Worm (Caenorhabditis elegans): ENCODE data around the gene C08F8.3.

DNA sequence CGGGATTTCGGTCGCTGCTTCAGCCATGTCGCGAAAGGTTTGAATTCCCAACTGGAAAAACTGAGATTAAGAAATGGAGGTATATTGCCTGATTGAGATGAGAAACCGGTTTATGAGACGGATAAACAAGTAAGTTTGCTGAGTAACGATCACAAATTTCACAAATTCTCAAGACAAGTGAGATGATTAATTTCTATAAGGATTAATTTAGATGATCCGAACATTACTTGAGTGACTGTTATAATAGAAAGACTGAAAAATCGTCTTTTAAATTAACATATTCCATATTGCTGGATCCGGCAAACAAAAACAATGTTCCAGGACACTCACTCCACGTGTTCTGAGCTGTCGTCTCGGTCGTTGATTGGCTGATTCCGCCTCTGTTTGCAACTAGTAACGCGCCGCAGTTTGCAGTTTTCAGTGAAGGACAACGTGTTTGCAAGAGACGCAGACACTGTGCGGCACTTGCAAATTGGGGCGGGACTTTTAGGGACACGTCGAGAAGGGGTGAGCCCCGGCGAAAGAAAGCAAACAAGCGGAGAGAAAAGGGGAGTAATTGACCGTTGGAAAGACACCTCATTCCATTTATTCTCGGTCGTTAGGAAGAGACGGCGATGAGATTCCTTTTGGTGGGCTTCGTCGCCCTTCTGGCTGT, 35.9 kb upstream of the C08F8.3 start, which contains the start of the genes imp-2 and enpl-1:
- TF ChIP-seq zag-1 (tag; optimal IDR thresholded peaks at IDR 0.05) (peak; percentile 98), nhr-25 (tag; optimal IDR thresholded peaks at IDR 0.05) (peak; percentile 78), lin-39 (tag; optimal IDR thresholded peaks at IDR 0.05) (no peak), elt-3 (tag; optimal IDR thresholded peaks at IDR 0.05) (no peak), ztf-4 (tag; optimal IDR thresholded peaks at IDR 0.05) (peak; percentile 69), nhr-77 (tag; optimal IDR thresholded peaks at IDR 0.05) (peak; percentile 62), aly-2 (tag; optimal IDR thresholded peaks at IDR 0.05) (no peak), unc-62 (GFP tag; optimal IDR thresholded peaks at IDR 0.05) (no peak), mdl-1 (tag; optimal IDR thresholded peaks at IDR 0.05) (peak; percentile 70 to 97), ceh-82 (tag; optimal IDR thresholded peaks at IDR 0.05) (no peak), lin-13 (GFP tag; optimal IDR thresholded peaks at IDR 0.05) (peak; percentile 88), fos-1 (tag; optimal IDR thresholded peaks at IDR 0.05) (peak; percentile 86), nhr-129 (tag; optimal IDR thresholded peaks at IDR 0.05) (peak; percentile 94), F13H6.1 (tag; optimal IDR thresholded peaks at IDR 0.05) (peak; percentile 91)

All from whole organism, L2 larva.